Fruit fly (Drosophila melanogaster) Kc167 (cell line): ENCODE measurements around the gene Sap-r.

ENCODE experiments used
- h ChIP-seq: fragments of >200 bp; optimal IDR thresholded peaks from 3 replicates; lab custom pipeline; 2018; ENCODE audit warnings: missing external identifiers
- psq ChIP-seq: fragments of >200 bp; optimal IDR thresholded peaks from 2 replicates; lab custom pipeline; 2017; ENCODE audit warnings: missing external identifiers

dm6 chr3R:30909840-30910239, 21.0 kb upstream of the Sap-r start:
- no peak for TF ChIP-seq psq (lab: Kevin White, UChicago)
- no peak for TF ChIP-seq h (lab: Kevin White, UChicago)
